Fruit fly (Drosophila melanogaster): ENCODE results near the gene Corp.

Gene Corp

DNA sequence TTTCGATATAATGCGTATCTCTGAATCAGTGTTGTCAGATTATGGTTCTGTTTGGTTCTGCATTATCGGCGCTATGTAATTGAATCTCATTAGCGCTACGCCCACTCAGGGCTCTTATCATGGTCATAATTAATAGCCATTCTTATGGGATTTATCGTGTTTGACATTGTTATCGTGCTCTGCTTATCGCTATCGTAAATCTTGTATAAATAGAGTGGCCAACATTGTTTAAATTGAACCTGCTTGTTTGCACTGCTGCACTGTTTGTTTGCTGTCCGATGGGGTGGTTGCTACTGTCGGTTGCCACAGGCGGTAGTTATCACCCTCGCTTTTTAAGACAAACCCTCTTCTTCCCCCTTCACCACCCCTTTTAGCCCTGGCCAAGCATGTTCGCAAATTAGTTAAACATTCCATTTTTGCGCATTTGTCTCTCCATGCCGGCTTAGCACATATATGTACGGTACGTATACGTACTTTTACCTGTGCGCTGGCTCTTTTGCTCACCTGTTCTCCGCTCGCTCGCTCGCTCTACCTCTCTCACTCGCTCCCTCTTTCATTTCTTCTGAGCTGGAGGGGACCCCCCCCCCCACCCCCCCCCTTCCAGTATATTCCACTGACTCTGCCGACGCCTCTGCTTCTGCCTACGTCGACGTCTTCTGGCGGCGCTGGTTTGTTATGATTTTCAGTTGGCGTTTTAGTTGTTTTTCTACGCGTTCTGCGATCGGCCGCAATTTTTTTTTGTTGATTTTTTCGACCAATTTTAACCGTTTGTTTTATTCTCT lies 41.1 kb downstream of the Corp start (continued):
- TF ChIP-seq slou (GFP tag; optimal IDR thresholded peaks at IDR 0.05) (no peak), bowl (GFP tag; IDR thresholded peaks at IDR 0.05) (no peak), tio (GFP tag; optimal IDR thresholded peaks at IDR 0.05) (no peak), Xbp1 (GFP tag; optimal IDR thresholded peaks at IDR 0.05) (no peak), CG7987 (GFP tag; optimal IDR thresholded peaks at IDR 0.05) (peak; percentile 82), CG14710 (tag; optimal IDR thresholded peaks at IDR 0.05) (peak; percentile 44), Mrtf (GFP tag; IDR thresholded peaks at IDR 0.05) (no peak), mam (GFP tag; optimal IDR thresholded peaks at IDR 0.05) (no peak), CTCF (GFP tag; optimal IDR thresholded peaks at IDR 0.05) (peak; percentile 15), E2f1 (GFP tag; IDR thresholded peaks at IDR 0.05) (no peak), peb (GFP tag; IDR thresholded peaks at IDR 0.05) (no peak), dan (GFP tag; IDR thresholded peaks at IDR 0.05) (no peak), Aef1 (GFP tag; IDR thresholded peaks at IDR 0.05) (no peak), Hey (tag; optimal IDR thresholded peaks at IDR 0.05) (peak; percentile 35), CG8924 (tag; optimal IDR thresholded peaks at IDR 0.05) (peak; percentile 21), Sox100B (GFP tag; optimal IDR thresholded peaks at IDR 0.05) (peak; percentile 64), dysf (GFP tag; IDR thresholded peaks at IDR 0.05) (no peak), lov (optimal IDR thresholded peaks at IDR 0.05) (no peak), lov (GFP tag; IDR thresholded peaks at IDR 0.05) (no peak), HLH3B (GFP tag; IDR thresholded peaks at IDR 0.05) (peak; percentile 48; the same call in 1 of the 2 replicates), CG17802 (tag; optimal IDR thresholded peaks at IDR 0.05) (peak; percentile 8), Doc2 (GFP tag; IDR thresholded peaks at IDR 0.05) (no peak), sqz (GFP tag; optimal IDR thresholded peaks at IDR 0.05) (no peak), ranshi (GFP tag; IDR thresholded peaks at IDR 0.05) (peak; percentile 43; the same call in 1 of the 2 replicates), CG4707 (GFP tag; optimal IDR thresholded peaks at IDR 0.05) (peak; percentile 52), TFAM (GFP tag; optimal IDR thresholded peaks at IDR 0.05) (no peak), Lhr (GFP tag; optimal IDR thresholded peaks at IDR 0.05) (peak; percentile 44), CG1647 (GFP tag; optimal IDR thresholded peaks at IDR 0.05) (peak; percentile 15), Meics (GFP tag; optimal IDR thresholded peaks at IDR 0.05) (peak; percentile 38), Dbx (GFP tag; IDR thresholded peaks at IDR 0.05) (no peak), Dref (GFP tag; IDR thresholded peaks at IDR 0.05) (no peak), kay (GFP tag; optimal IDR thresholded peaks at IDR 0.05) (peak; percentile 33), CG12104 (GFP tag; optimal IDR thresholded peaks at IDR 0.05) (peak; percentile 41), trh (GFP tag; optimal IDR thresholded peaks at IDR 0.05) (no peak), CG33557 (GFP tag; optimal IDR thresholded peaks at IDR 0.05) (peak; percentile 68), CG11560 (tag; IDR thresholded peaks at IDR 0.05) (no peak), Trl (optimal IDR thresholded peaks at IDR 0.05) (peak; percentile 31 to 39), Trl (GFP tag; optimal IDR thresholded peaks at IDR 0.05) (peak; percentile 45), Sry-β (GFP tag; optimal IDR thresholded peaks at IDR 0.05) (peak; percentile 35), B-H1 (GFP tag; IDR thresholded peaks at IDR 0.05) (no peak), otp (GFP tag; IDR thresholded peaks at IDR 0.05) (peak; percentile 35; the same call in 1 of the 3 replicates), abd-A (tag; optimal IDR thresholded peaks at IDR 0.05) (no peak), Side (GFP tag; optimal IDR thresholded peaks at IDR 0.05) (peak; percentile 58), Sry-δ (GFP tag; optimal IDR thresholded peaks at IDR 0.05) (peak; percentile 11), CG17568 (GFP tag; optimal IDR thresholded peaks at IDR 0.05) (peak; percentile 69), CG6654 (GFP tag; optimal IDR thresholded peaks at IDR 0.05) (no peak), CG6813 (GFP tag; optimal IDR thresholded peaks at IDR 0.05) (peak; percentile 83), CG1024 (GFP tag; IDR thresholded peaks at IDR 0.05) (peak; percentile 19; the same call in 1 of the 2 replicates), bcd (GFP tag; optimal IDR thresholded peaks at IDR 0.05) (peak; percentile 56), CG13624 (GFP tag; optimal IDR thresholded peaks at IDR 0.05) (no peak), Hr39 (optimal IDR thresholded peaks at IDR 0.05) (peak; percentile 20), MTF-1 (GFP tag; optimal IDR thresholded peaks at IDR 0.05; ENCODE audit: borderline replicate concordance) (peak; percentile 79)
